Fruit fly (Drosophila melanogaster): ENCODE measurements around the gene Nrx-1.

Gene Nrx-1

DNA sequence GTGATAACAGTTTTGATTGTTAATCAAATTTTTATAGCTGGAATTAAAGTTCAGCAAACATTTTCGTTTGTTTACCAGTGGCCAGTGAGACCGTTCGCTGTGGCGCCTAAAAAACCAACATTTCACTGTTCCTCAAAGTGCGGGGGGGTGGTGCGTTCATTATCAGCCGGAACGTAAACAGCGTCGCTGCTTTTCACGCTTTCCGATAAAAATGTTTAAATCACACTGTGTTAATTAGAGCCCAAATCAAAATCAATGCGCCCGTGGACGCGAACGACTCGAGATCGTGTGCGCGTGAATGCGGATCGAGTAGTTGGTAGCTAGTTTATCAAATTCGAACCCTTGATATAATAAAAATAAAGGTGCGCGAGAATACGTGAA, 20.4 kb upstream of the Nrx-1 start, which contains the start of gene CG34376:
Gene CG34376, plus strand, starts transcription at position 226 of the 381 bp plus-strand sequence.
- no peak for TF ChIP-seq CG7963 (GFP tag; IDR thresholded peaks at IDR 0.05; ENCODE audit: partially characterized antibody)
- TF ChIP-seq Spps (tag; optimal IDR thresholded peaks at IDR 0.05), result no peak
- no peak for TF ChIP-seq so (GFP tag; IDR thresholded peaks at IDR 0.05)
- peak; percentile 55 for TF ChIP-seq Meics (GFP tag; optimal IDR thresholded peaks at IDR 0.05)
- TF ChIP-seq vvl (GFP tag; IDR thresholded peaks at IDR 0.05), result no peak; the same call in 1 of the 2 replicates
- 0 out of 2 replicates have a peak, but pooled peaks have one; percentile 25 for TF ChIP-seq CG32767 (GFP tag; IDR thresholded peaks at IDR 0.05)
- no peak for TF ChIP-seq Neu2 (GFP tag; optimal IDR thresholded peaks at IDR 0.05; ENCODE audit: borderline replicate concordance)
- no peak for TF ChIP-seq Dfd (GFP tag; optimal IDR thresholded peaks at IDR 0.05)
- no peak for TF ChIP-seq inv (GFP tag; IDR thresholded peaks at IDR 0.05; ENCODE audit: partially characterized antibody)
- peak; percentile 38 for TF ChIP-seq CG2678 (tag; optimal IDR thresholded peaks at IDR 0.05)
- no peak for TF ChIP-seq CG2129 (GFP tag; IDR thresholded peaks at IDR 0.05; ENCODE audit: partially characterized antibody)
- TF ChIP-seq jumu (GFP tag; optimal IDR thresholded peaks at IDR 0.05), result no peak
- TF ChIP-seq hbn (GFP tag; IDR thresholded peaks at IDR 0.05; ENCODE audit: partially characterized antibody), result no peak
- TF ChIP-seq CG17328 (GFP tag; IDR thresholded peaks at IDR 0.05), result peak; percentile 47; the same call in 1 of the 2 replicates
- peak; percentile 28 for TF ChIP-seq unpg (GFP tag; optimal IDR thresholded peaks at IDR 0.05)
- no peak for TF ChIP-seq pum (GFP tag; optimal IDR thresholded peaks at IDR 0.05)
- no peak for TF ChIP-seq CG7745 (tag; optimal IDR thresholded peaks at IDR 0.05)
- peak; percentile 10 for TF ChIP-seq mam (GFP tag; optimal IDR thresholded peaks at IDR 0.05)
- peak; percentile 57 for TF ChIP-seq trem (tag; optimal IDR thresholded peaks at IDR 0.05)
- TF ChIP-seq BEAF-32 (GFP tag; optimal IDR thresholded peaks at IDR 0.05), result peak; percentile 56
- TF ChIP-seq sens (GFP tag), result peak; percentile 89
- peak; percentile 93 for TF ChIP-seq GATAe (GFP tag; conservative IDR thresholded peaks at IDR 0.05)
- TF ChIP-seq Pdp1 (GFP tag; optimal IDR thresholded peaks at IDR 0.05), result peak in 1 of 2 experiments; percentile 57
- peak; percentile 61 for TF ChIP-seq sug (tag; optimal IDR thresholded peaks at IDR 0.05)
- TF ChIP-seq repo (GFP tag; optimal IDR thresholded peaks at IDR 0.05), result no peak
- no peak for TF ChIP-seq fd102C (GFP tag; optimal IDR thresholded peaks at IDR 0.05)
- no peak for TF ChIP-seq wek (GFP tag; optimal IDR thresholded peaks at IDR 0.05)
- TF ChIP-seq Oaz (GFP tag; IDR thresholded peaks at IDR 0.05), result no peak
- peak; percentile 71 for TF ChIP-seq zfh1 (GFP tag; IDR thresholded peaks at IDR 0.05)
- no peak for TF ChIP-seq rib (GFP tag; IDR thresholded peaks at IDR 0.05)
- TF ChIP-seq tio (GFP tag; optimal IDR thresholded peaks at IDR 0.05), result no peak
- no peak for TF ChIP-seq CG3065 (GFP tag; optimal IDR thresholded peaks at IDR 0.05)
- TF ChIP-seq Side (GFP tag; optimal IDR thresholded peaks at IDR 0.05), result no peak
- no peak for TF ChIP-seq CG16815 (GFP tag; optimal IDR thresholded peaks at IDR 0.05)
- TF ChIP-seq schlank (tag; optimal IDR thresholded peaks at IDR 0.05), result peak; percentile 37
- TF ChIP-seq ase (GFP tag; IDR thresholded peaks at IDR 0.05), result peak; percentile 45; the same call in 1 of the 3 replicates
- peak; percentile 49 for TF ChIP-seq lab (GFP tag; optimal IDR thresholded peaks at IDR 0.05)
- no peak for TF ChIP-seq Taf1 (GFP tag; IDR thresholded peaks at IDR 0.05)
- no peak for TF ChIP-seq Stat92E (GFP tag; optimal IDR thresholded peaks at IDR 0.05)
- peak; percentile 29 for TF ChIP-seq nau (GFP tag; optimal IDR thresholded peaks at IDR 0.05)
- TF ChIP-seq CG6813 (GFP tag; optimal IDR thresholded peaks at IDR 0.05), result peak; percentile 45
- peak; percentile 41 for TF ChIP-seq CG13775 (GFP tag; optimal IDR thresholded peaks at IDR 0.05)
- TF ChIP-seq Ets65A (GFP tag), result peak; percentile 88
- no peak for TF ChIP-seq CG5953 (GFP tag; IDR thresholded peaks at IDR 0.05)
- no peak for TF ChIP-seq danr (GFP tag; IDR thresholded peaks at IDR 0.05)
- no peak for TF ChIP-seq sim (GFP tag; IDR thresholded peaks at IDR 0.05)
- TF ChIP-seq croc (GFP tag; conservative IDR thresholded peaks at IDR 0.05), result 0 out of 3 replicates have a peak, but pooled peaks have one; percentile 15
- TF ChIP-seq zfh2 (GFP tag; optimal IDR thresholded peaks at IDR 0.05), result peak; percentile 28
- TF ChIP-seq gsb (GFP tag; IDR thresholded peaks at IDR 0.05), result peak; percentile 59
- TF ChIP-seq Antp (GFP tag; optimal IDR thresholded peaks at IDR 0.05), result peak; percentile 12
- TF ChIP-seq Hsf (GFP tag; optimal IDR thresholded peaks at IDR 0.05), result no peak

All from whole organism, embryonic.